Fruit fly (Drosophila melanogaster) whole organism, embryonic: ENCODE measurements around the gene CG15641.

Experiments
- Abd-B ChIP-seq: fragments of 200-800 bp; sonication (Bioruptor generic); optimal IDR thresholded peaks from 2 replicates; lab custom pipeline; 2018; ENCODE audit warnings: missing biosample characterization, mild to moderate bottlenecking, missing genetic modification characterization, moderate library complexity
- Awh ChIP-seq: fragments of 200-800 bp; sonication (Bioruptor generic); IDR thresholded peaks from 2 replicates; pipeline ENCODE4, ENCODE4 v1.3.6; 2022; ENCODE audit warnings: missing biosample characterization, missing genetic modification characterization
- CG10543 ChIP-seq: fragments of 200-800 bp; sonication (Bioruptor generic); optimal IDR thresholded peaks from 3 replicates; lab custom pipeline; 2017; ENCODE audit warnings: missing biosample characterization, mild to moderate bottlenecking, missing genetic modification characterization, moderate library complexity
- CG11695 ChIP-seq: fragments of 200-800 bp; sonication (Bioruptor generic); IDR thresholded peaks from 3 replicates; pipeline ENCODE4 v1.3.6; 2022; ENCODE audit warnings: missing biosample characterization, missing genetic modification characterization
- CG12659 ChIP-seq: fragments of 200-800 bp; sonication (Bioruptor generic); optimal IDR thresholded peaks from 3 replicates; lab custom pipeline; 2017; ENCODE audit warnings: mild to moderate bottlenecking, missing biosample characterization, missing genetic modification reagents, missing genetic modification characterization
- CG13123 ChIP-seq: fragments of 200-800 bp; sonication (Bioruptor generic); optimal IDR thresholded peaks from 2 replicates; lab custom pipeline; 2016; ENCODE audit warnings: missing biosample characterization, missing genetic modification characterization
- CG13287 ChIP-seq: fragments of 200-800 bp; sonication (Bioruptor generic); IDR thresholded peaks from 2 replicates; pipeline ENCODE4 v1.3.6; 2022; ENCODE audit warnings: missing biosample characterization, missing genetic modification characterization; ENCODE audit not compliant: partially characterized antibody
- CG1529 ChIP-seq: fragments of 200-800 bp; sonication (Bioruptor generic); optimal IDR thresholded peaks from 3 replicates; lab custom pipeline; 2018; ENCODE audit warnings: missing biosample characterization, missing genetic modification characterization
- CG18476 ChIP-seq: fragments of 200-800 bp; sonication (Bioruptor generic); optimal IDR thresholded peaks from 2 replicates; lab custom pipeline; 2016; ENCODE audit warnings: missing biosample characterization, mild to moderate bottlenecking, missing genetic modification characterization
- CG33557 ChIP-seq: fragments of 200-800 bp; sonication (Bioruptor generic); optimal IDR thresholded peaks from 2 replicates; lab custom pipeline; 2019; ENCODE audit warnings: missing biosample characterization, mild to moderate bottlenecking, missing genetic modification characterization, moderate library complexity
- CG3407 ChIP-seq: fragments of 200-800 bp; sonication (Bioruptor generic); optimal IDR thresholded peaks from 2 replicates; lab custom pipeline; 2018; ENCODE audit warnings: missing biosample characterization, mild to moderate bottlenecking, missing genetic modification characterization
- CG34376 ChIP-seq: fragments of 200-800 bp; sonication (Bioruptor generic); optimal IDR thresholded peaks from 2 replicates; lab custom pipeline; 2018; ENCODE audit warnings: missing biosample characterization, mild to moderate bottlenecking, missing genetic modification characterization
- CG43689 ChIP-seq: fragments of 200-800 bp; sonication (Bioruptor generic); IDR thresholded peaks from 2 replicates; pipeline ENCODE4 v1.3.6; 2022; ENCODE audit warnings: missing biosample characterization, missing genetic modification characterization
- CG6689 ChIP-seq: fragments of 200-800 bp; sonication (Bioruptor generic); IDR thresholded peaks from 2 replicates; pipeline ENCODE4 v1.3.6; 2022; ENCODE audit warnings: missing biosample characterization, missing genetic modification characterization
- CG9215 ChIP-seq: fragments of 200-800 bp; sonication (Bioruptor generic); IDR thresholded peaks from 2 replicates; pipeline ENCODE4 v1.3.6; 2022; ENCODE audit warnings: missing biosample characterization, missing genetic modification characterization
- CG9876 ChIP-seq: fragments of 200-800 bp; sonication (Bioruptor generic); optimal IDR thresholded peaks from 2 replicates; lab custom pipeline; 2016; ENCODE audit warnings: missing biosample characterization, missing genetic modification characterization
- D19A ChIP-seq: fragments of 200-800 bp; optimal IDR thresholded peaks from 3 replicates; lab custom pipeline; 2019; ENCODE audit warnings: missing biosample characterization, mild to moderate bottlenecking, missing genetic modification characterization, moderate library complexity
- D19B ChIP-seq: fragments of 200-800 bp; sonication (Bioruptor generic); optimal IDR thresholded peaks from 2 replicates; lab custom pipeline; 2017; ENCODE audit warnings: missing biosample characterization, mild to moderate bottlenecking, missing genetic modification characterization
- Fer1 ChIP-seq: fragments of 200-800 bp; sonication (Bioruptor generic); optimal IDR thresholded peaks from 2 replicates; lab custom pipeline; 2017; ENCODE audit warnings: missing biosample characterization, mild to moderate bottlenecking, missing genetic modification characterization
- GATAe ChIP-seq: fragments of 200-800 bp; sonication (Bioruptor generic); conservative IDR thresholded peaks from 2 replicates; pipeline ENCODE4 v1.3.6; 2022; ENCODE audit warnings: missing biosample characterization, missing genetic modification characterization
- Hmx ChIP-seq: fragments of 200-800 bp; sonication (Bioruptor generic); optimal IDR thresholded peaks from 2 replicates; lab custom pipeline; 2016; ENCODE audit warnings: missing biosample characterization, missing genetic modification characterization
- Lhr ChIP-seq: fragments of 200-800 bp; sonication (Bioruptor generic); optimal IDR thresholded peaks from 3 replicates; lab custom pipeline; 2017; ENCODE audit warnings: mild to moderate bottlenecking, missing biosample characterization, missing genetic modification reagents, missing genetic modification characterization
- Med ChIP-seq: fragments of 200-800 bp; sonication (Bioruptor generic); peaks from one replicate; lab custom pipeline; 2016; ENCODE audit warnings: missing biosample characterization, missing genetic modification characterization, mild to moderate bottlenecking, inconsistent platforms, moderate library complexity
- Nf-YC ChIP-seq: fragments of 200-800 bp; optimal IDR thresholded peaks from 3 replicates; lab custom pipeline; 2019; ENCODE audit warnings: missing biosample characterization, mild to moderate bottlenecking, missing genetic modification characterization, moderate library complexity
- Pdp1 ChIP-seq, 2 experiments: fragments of 200-800 bp; sonication (Bioruptor generic); optimal IDR thresholded peaks; 3 replicates each; lab custom pipeline; 2016; ENCODE audit warnings: missing biosample characterization in 2 of 2, missing genetic modification characterization in 2 of 2, mild to moderate bottlenecking in 1 of 2, moderate library complexity in 1 of 2
- Rfx ChIP-seq: fragments of 200-800 bp; sonication (Bioruptor generic); IDR thresholded peaks from 2 replicates; pipeline ENCODE4 v1.3.6; 2022; ENCODE audit warnings: missing biosample characterization, missing genetic modification characterization
- Side ChIP-seq: fragments of 200-800 bp; sonication (Bioruptor generic); optimal IDR thresholded peaks from 2 replicates; lab custom pipeline; 2016; ENCODE audit warnings: missing biosample characterization, missing genetic modification characterization
- Xrp1 ChIP-seq: fragments of 200-800 bp; sonication (Bioruptor generic); IDR thresholded peaks from 2 replicates; pipeline ENCODE4 v1.3.6; 2022; ENCODE audit warnings: missing biosample characterization, missing genetic modification characterization
- ac ChIP-seq: fragments of 200-800 bp; sonication (Bioruptor generic); optimal IDR thresholded peaks from 3 replicates; lab custom pipeline; 2017; ENCODE audit warnings: missing biosample characterization, mild to moderate bottlenecking, missing genetic modification characterization
- chinmo ChIP-seq: fragments of 200-800 bp; sonication (Bioruptor generic); IDR thresholded peaks from 4 replicates; pipeline ENCODE4 v1.3.6; 2022; ENCODE audit warnings: missing biosample characterization, missing genetic modification characterization; ENCODE audit not compliant: partially characterized antibody
- crol ChIP-seq: fragments of 200-800 bp; sonication (Bioruptor generic); IDR thresholded peaks from 2 replicates; pipeline ENCODE4 v1.3.6; 2022; ENCODE audit warnings: missing biosample characterization, missing genetic modification characterization
- crp ChIP-seq, 2 experiments: fragments of 200-800 bp; sonication (Bioruptor generic); optimal IDR thresholded peaks; 2 replicates in 1 of 2; 3 replicates in 1 of 2; lab custom pipeline; 2017; ENCODE audit warnings: missing biosample characterization in 2 of 2, missing genetic modification characterization in 2 of 2, mild to moderate bottlenecking in 1 of 2, moderate library complexity in 1 of 2
- cwo ChIP-seq: fragments of 200-800 bp; sonication (Bioruptor generic); optimal IDR thresholded peaks from 3 replicates; lab custom pipeline; 2017; ENCODE audit warnings: missing biosample characterization, missing genetic modification characterization, mild to moderate bottlenecking, moderate library complexity, missing genetic modification reagents
- dati ChIP-seq: fragments of 200-800 bp; sonication (Bioruptor generic); IDR thresholded peaks from 2 replicates; pipeline ENCODE4 v1.3.6; 2022; ENCODE audit warnings: missing biosample characterization, missing genetic modification characterization
- dmrt11E ChIP-seq: fragments of 200-800 bp; sonication (Bioruptor generic); optimal IDR thresholded peaks from 3 replicates; lab custom pipeline; 2018; ENCODE audit warnings: missing biosample characterization, mild to moderate bottlenecking, missing genetic modification characterization, moderate library complexity
- ewg ChIP-seq: fragments of 200-800 bp; sonication (Bioruptor generic); optimal IDR thresholded peaks from 3 replicates; lab custom pipeline; 2017; ENCODE audit warnings: mild to moderate bottlenecking, missing biosample characterization, missing genetic modification reagents, missing genetic modification characterization
- exex ChIP-seq: fragments of 200-800 bp; sonication (Bioruptor generic); optimal IDR thresholded peaks from 4 replicates; lab custom pipeline; 2018; ENCODE audit warnings: missing biosample characterization, mild to moderate bottlenecking, missing genetic modification characterization, moderate library complexity
- grn ChIP-seq: fragments of 200-800 bp; sonication (Bioruptor generic); optimal IDR thresholded peaks from 3 replicates; lab custom pipeline; 2017; ENCODE audit warnings: missing biosample characterization, missing genetic modification characterization
- jigr1 ChIP-seq: fragments of 200-800 bp; sonication (Bioruptor generic); IDR thresholded peaks from 3 replicates; pipeline ENCODE4 v1.3.6; 2022; ENCODE audit warnings: missing biosample characterization, missing genetic modification characterization
- kay ChIP-seq: fragments of 200-800 bp; sonication (Bioruptor generic); optimal IDR thresholded peaks from 2 replicates; lab custom pipeline; 2016; ENCODE audit warnings: missing biosample characterization, missing genetic modification characterization
- lola ChIP-seq, 3 experiments: fragments of >200 bp in 2 of 3; fragments of 200-800 bp in 1 of 3; sonication (Bioruptor generic) in 1 of 3; optimal IDR thresholded peaks; 2 replicates each; lab custom pipeline; 2017 to 2019; ENCODE audit warnings: missing biosample characterization in 3 of 3, missing genetic modification characterization in 3 of 3, mild to moderate bottlenecking in 1 of 3, moderate library complexity in 1 of 3
- mirr ChIP-seq: fragments of 200-800 bp; sonication (Bioruptor generic); optimal IDR thresholded peaks from 3 replicates; lab custom pipeline; 2018; ENCODE audit warnings: missing biosample characterization, mild to moderate bottlenecking, missing genetic modification characterization
- nom ChIP-seq: fragments of 200-800 bp; sonication (Bioruptor generic); optimal IDR thresholded peaks from 2 replicates; lab custom pipeline; 2017; ENCODE audit warnings: missing biosample characterization, missing genetic modification characterization, mild to moderate bottlenecking, moderate library complexity, missing genetic modification reagents
- pfk ChIP-seq: fragments of 200-800 bp; sonication (Bioruptor generic); optimal IDR thresholded peaks from 2 replicates; lab custom pipeline; 2018; ENCODE audit warnings: missing biosample characterization, mild to moderate bottlenecking, missing genetic modification characterization, moderate library complexity
- sd ChIP-seq: fragments of 200-800 bp; sonication (Bioruptor generic); optimal IDR thresholded peaks from 3 replicates; lab custom pipeline; 2018; ENCODE audit warnings: missing biosample characterization, mild to moderate bottlenecking, missing genetic modification characterization, moderate library complexity
- sens ChIP-seq: fragments of 200-800 bp; sonication (Bioruptor generic); peaks from one replicate; lab custom pipeline; 2016; ENCODE audit warnings: missing biosample characterization, missing genetic modification characterization
- sr ChIP-seq: fragments of 200-800 bp; sonication (Bioruptor generic); IDR thresholded peaks from 3 replicates; pipeline ENCODE4 v1.3.6; 2022; ENCODE audit warnings: missing biosample characterization, missing genetic modification characterization
- sug ChIP-seq: fragments of 200-800 bp; optimal IDR thresholded peaks from 2 replicates; lab custom pipeline; 2019; ENCODE audit warnings: missing biosample characterization, mild to moderate bottlenecking, missing genetic modification characterization, moderate library complexity
- wek ChIP-seq: fragments of 200-800 bp; sonication (Bioruptor generic); optimal IDR thresholded peaks from 3 replicates; lab custom pipeline; 2018; ENCODE audit warnings: missing biosample characterization, mild to moderate bottlenecking, missing genetic modification characterization, moderate library complexity

CG15641 gene

DNA sequence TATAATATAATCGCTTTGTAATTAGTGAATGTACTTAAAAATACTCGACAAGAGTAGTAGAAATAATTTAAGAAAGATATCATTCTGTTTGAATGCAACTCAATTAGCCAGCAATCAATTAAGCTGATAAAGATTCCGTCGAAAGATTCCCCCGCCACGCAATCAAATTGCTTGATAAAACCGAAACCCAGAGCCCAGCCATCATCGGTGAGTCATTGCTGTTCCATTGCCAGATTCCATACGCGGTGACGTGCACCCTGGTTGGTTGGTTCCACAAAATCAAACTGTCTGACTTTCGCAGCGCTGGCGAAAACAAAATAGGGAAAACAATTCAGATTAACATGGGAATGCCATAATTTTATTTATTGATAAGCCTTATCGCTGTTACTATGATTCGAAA is 3.2 kb upstream of the CG15641 start:
- TF ChIP-seq Lhr (GFP tag; lab: Kevin White, UChicago) (no peak), ac (GFP tag; lab: Kevin White, UChicago) (no peak), Nf-YC (peak; percentile 22), chinmo (GFP tag; lab: Robert Waterston, UW) (0 out of 4 replicates have a peak, but pooled peaks have one; percentile 46), CG13287 (GFP tag; lab: Robert Waterston, UW) (no peak), CG10543 (GFP tag; lab: Kevin White, UChicago) (peak; percentile 31), Xrp1 (GFP tag; lab: Robert Waterston, UW) (no peak), D19A (tag; lab: Kevin White, UChicago) (no peak), D19B (no peak), dati (GFP tag; lab: Robert Waterston, UW) (no peak), CG34376 (GFP tag; lab: Kevin White, UChicago) (peak; percentile 85), CG18476 (GFP tag; lab: Kevin White, UChicago) (no peak), Pdp1 (GFP tag; optimal IDR thresholded peaks at IDR 0.05; lab: Kevin White, UChicago) (peak in 1 of 2 experiments; percentile 14), Hmx (no peak), sug (tag; lab: Kevin White, UChicago) (peak; percentile 67), dmrt11E (no peak), CG9876 (GFP tag; lab: Kevin White, UChicago) (no peak), mirr (peak; percentile 72), wek (GFP tag; lab: Kevin White, UChicago) (no peak), nom (GFP tag; lab: Kevin White, UChicago) (no peak), Rfx (GFP tag; lab: Robert Waterston, UW) (no peak), CG6689 (GFP tag; lab: Robert Waterston, UW) (no peak), kay (peak; percentile 71), Awh (0 out of 2 replicates have a peak, but pooled peaks have one; percentile 16), exex (tag; lab: Kevin White, UChicago) (peak; percentile 99), grn (peak; percentile 77), ewg (no peak), CG43689 (GFP tag; lab: Robert Waterston, UW) (no peak), sd (peak; percentile 88), jigr1 (GFP tag; lab: Robert Waterston, UW) (no peak), CG13123 (GFP tag; lab: Kevin White, UChicago) (no peak), pfk (GFP tag; lab: Kevin White, UChicago) (peak; percentile 94), GATAe (peak; percentile 35; the same call in 1 of the 2 replicates)

DNA sequence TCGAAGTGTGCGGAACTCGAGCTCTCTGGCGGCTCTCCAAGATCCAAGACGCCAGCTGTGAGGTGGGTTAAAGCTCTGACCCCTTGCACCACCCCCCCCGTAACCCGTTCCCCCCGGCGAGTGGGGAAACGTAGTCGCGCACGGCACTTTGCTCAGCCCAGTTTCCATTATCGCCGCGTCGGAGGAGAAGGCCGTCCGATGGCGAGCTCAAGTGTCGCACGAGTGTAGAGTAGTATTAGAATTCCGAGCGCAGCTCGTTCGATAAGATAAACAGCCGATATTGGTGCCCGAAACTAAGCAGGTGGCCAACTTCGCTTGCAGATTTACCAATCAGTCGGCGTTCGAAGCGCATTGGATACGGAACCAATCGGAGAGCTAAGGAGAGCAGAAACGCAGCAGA is 2.3 kb upstream of the CG15641 start:
- peak; percentile 68 for TF ChIP-seq sug (tag; lab: Kevin White, UChicago)
- 0 out of 3 replicates have a peak, but pooled peaks have one; percentile 5 for TF ChIP-seq sr (GFP tag; lab: Robert Waterston, UW)
- 0 out of 2 replicates have a peak, but pooled peaks have one; percentile 4 for TF ChIP-seq Rfx (GFP tag; lab: Robert Waterston, UW)
- TF ChIP-seq Fer1 = peak; percentile 7
- peak; percentile 89 for TF ChIP-seq CG10543 (GFP tag; lab: Kevin White, UChicago)
- peak; percentile 71 for TF ChIP-seq Med (GFP tag; lab: Kevin White, UChicago)
- TF ChIP-seq sens (GFP tag; lab: Kevin White, UChicago) = no peak
- no peak for TF ChIP-seq Abd-B (GFP tag; lab: Kevin White, UChicago)
- no peak for TF ChIP-seq CG3407 (GFP tag; lab: Kevin White, UChicago)
- no peak for TF ChIP-seq lola (GFP tag; optimal IDR thresholded peaks at IDR 0.05; lab: Kevin White, UChicago)
- no peak for TF ChIP-seq CG1529
- no peak for TF ChIP-seq CG9215 (GFP tag; lab: Robert Waterston, UW)
- peak; percentile 26 for TF ChIP-seq cwo (GFP tag; lab: Kevin White, UChicago)
- peak in 1 of 2 experiments; percentile 35 for TF ChIP-seq crp (GFP tag; optimal IDR thresholded peaks at IDR 0.05; lab: Kevin White, UChicago)
- TF ChIP-seq GATAe = peak; percentile 51; the same call in 1 of the 2 replicates
- peak; percentile 44 for TF ChIP-seq exex (tag; lab: Kevin White, UChicago)
- peak; percentile 14; the same call in 1 of the 2 replicates for TF ChIP-seq CG13287 (GFP tag; lab: Robert Waterston, UW)
- TF ChIP-seq Side (GFP tag; lab: Kevin White, UChicago) = no peak
- TF ChIP-seq CG33557 (GFP tag; lab: Kevin White, UChicago) = no peak
- TF ChIP-seq CG12659 (GFP tag; lab: Kevin White, UChicago) = no peak
- peak; percentile 35 for TF ChIP-seq Nf-YC
- TF ChIP-seq CG11695 (GFP tag; lab: Robert Waterston, UW) = no peak
- peak; percentile 96 for TF ChIP-seq crol
